Worm (Caenorhabditis elegans) whole organism, mixed stage, embryonic: Measurements from ENCODE around the gene F35H10.10.

Source experiments
- M03D4.4 ChIP-seq: sonication (generic microtip); optimal IDR thresholded peaks from 2 replicates; lab custom pipeline; 2017; ENCODE audit warnings: mild to moderate bottlenecking, missing genetic modification characterization, missing compliant biosample characterization
- ces-1 ChIP-seq: fragments of 150-350 bp; optimal IDR thresholded peaks from 2 replicates; lab custom pipeline; 2014; ENCODE audit warnings: missing biosample characterization, missing genetic modification reagents, missing genetic modification characterization
- elt-3 ChIP-seq: fragments of 150-350 bp; optimal IDR thresholded peaks from 2 replicates; lab custom pipeline; 2014; ENCODE audit warnings: missing biosample characterization, missing genetic modification characterization
- lsy-2 ChIP-seq: fragments of 150-350 bp; optimal IDR thresholded peaks from 2 replicates; lab custom pipeline; 2014; ENCODE audit warnings: missing biosample characterization, missing genetic modification characterization
- mep-1 ChIP-seq: fragments of 150-350 bp; optimal IDR thresholded peaks from 2 replicates; lab custom pipeline; 2017; ENCODE audit warnings: missing biosample characterization, missing genetic modification reagents, missing genetic modification characterization, inconsistent platforms
- nhr-12 ChIP-seq: fragments of 150-350 bp; optimal IDR thresholded peaks from 2 replicates; lab custom pipeline; 2014; ENCODE audit warnings: missing biosample characterization, missing genetic modification characterization
- nhr-237 ChIP-seq: fragments of 150-350 bp; optimal IDR thresholded peaks from 2 replicates; lab custom pipeline; 2014; ENCODE audit warnings: missing biosample characterization, missing genetic modification characterization
- pha-4 ChIP-seq: fragments of 150-350 bp; optimal IDR thresholded peaks from 2 replicates; lab custom pipeline; 2018; ENCODE audit warnings: missing biosample characterization, missing genetic modification reagents, missing genetic modification characterization
- snpc-4 ChIP-seq: fragments of 150-350 bp; optimal IDR thresholded peaks from 2 replicates; lab custom pipeline; 2014; ENCODE audit warnings: missing biosample characterization, missing genetic modification characterization
- unc-62 ChIP-seq: fragments of 150-350 bp; optimal IDR thresholded peaks from 2 replicates; lab custom pipeline; 2014; ENCODE audit warnings: missing biosample characterization, missing genetic modification reagents, missing genetic modification characterization
- ztf-11 ChIP-seq: fragments of 150-350 bp; optimal IDR thresholded peaks from 2 replicates; lab custom pipeline; 2014; ENCODE audit warnings: missing biosample characterization, missing genetic modification characterization

DNA sequence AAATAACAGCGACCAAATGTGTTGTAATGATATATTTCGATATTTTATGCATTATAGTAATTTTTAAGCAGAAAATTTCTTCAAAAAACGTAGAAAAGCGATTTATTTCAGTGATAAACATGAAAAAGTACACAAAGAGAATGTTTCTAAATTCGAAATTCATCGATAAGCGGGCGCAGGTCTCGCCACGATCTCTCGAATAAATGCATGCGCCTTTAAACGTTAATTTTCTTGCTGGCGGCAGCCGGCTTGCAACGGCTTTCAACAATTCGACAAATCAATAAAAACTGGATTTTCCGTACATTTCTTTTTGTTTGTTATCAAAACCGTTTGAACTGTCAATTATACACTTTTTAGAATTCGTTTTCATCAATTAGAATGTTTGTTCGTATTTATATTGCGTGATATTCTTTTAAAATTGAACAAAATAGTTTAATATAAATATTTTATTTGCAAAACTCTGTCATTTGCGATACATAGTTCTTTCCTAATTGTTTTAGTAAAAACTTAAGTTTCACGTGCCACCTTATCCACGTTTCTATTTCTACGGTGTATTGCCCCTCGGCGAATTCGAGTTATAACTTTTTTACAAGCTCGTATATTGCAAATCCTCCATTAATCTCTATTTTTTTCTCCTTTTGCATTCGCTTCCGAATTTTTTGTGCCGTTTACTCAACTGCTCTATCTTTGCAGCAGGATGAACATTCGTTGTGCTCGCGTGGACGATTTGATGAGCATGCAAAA, 23.0 kb downstream of the F35H10.10 start, which contains the start of gene daf-31:
- TF ChIP-seq elt-3 (tag; lab: Kevin White, UChicago) (no peak), unc-62 (GFP tag; lab: Kevin White, UChicago) (no peak), nhr-237 (tag; lab: Kevin White, UChicago) (no peak), pha-4 (tag; lab: Kevin White, UChicago) (peak; percentile 54), lsy-2 (tag; lab: Kevin White, UChicago) (peak; percentile 34), snpc-4 (tag; lab: Kevin White, UChicago) (no peak), mep-1 (tag; lab: Kevin White, UChicago) (peak; percentile 47), M03D4.4 (tag; lab: Kevin White, UChicago) (no peak), ces-1 (GFP tag; lab: Kevin White, UChicago) (no peak), nhr-12 (tag; lab: Kevin White, UChicago) (no peak), ztf-11 (tag; lab: Kevin White, UChicago) (no peak)
